Fruit fly (Drosophila melanogaster) whole organism, embryonic: Measurements from ENCODE around the gene CG4658.

ENCODE experiments used
- Abd-B ChIP-seq: fragments of 200-800 bp; sonication (Bioruptor generic); optimal IDR thresholded peaks from 2 replicates; lab custom pipeline; 2018; ENCODE audit warnings: missing biosample characterization, mild to moderate bottlenecking, missing genetic modification characterization, moderate library complexity
- Awh ChIP-seq: fragments of 200-800 bp; sonication (Bioruptor generic); IDR thresholded peaks from 2 replicates; pipeline ENCODE4, ENCODE4 v1.3.6; 2022; ENCODE audit warnings: missing biosample characterization, missing genetic modification characterization
- B-H1 ChIP-seq: fragments of 200-800 bp; sonication (Bioruptor generic); IDR thresholded peaks from 3 replicates; pipeline ENCODE4 v1.3.6; 2022; ENCODE audit warnings: missing biosample characterization, missing genetic modification characterization
- BEAF-32 ChIP-seq: fragments of 200-800 bp; sonication (Bioruptor generic); optimal IDR thresholded peaks from 3 replicates; lab custom pipeline; 2017; ENCODE audit warnings: missing biosample characterization, missing genetic modification characterization, mild to moderate bottlenecking, moderate library complexity, missing genetic modification reagents
- CG10274 ChIP-seq: fragments of 200-800 bp; sonication (Bioruptor generic); optimal IDR thresholded peaks from 3 replicates; lab custom pipeline; 2017; ENCODE audit warnings: missing biosample characterization, mild to moderate bottlenecking, missing genetic modification characterization
- CG10565 ChIP-seq: fragments of 200-800 bp; sonication (Bioruptor generic); optimal IDR thresholded peaks from 3 replicates; lab custom pipeline; 2016; ENCODE audit warnings: missing biosample characterization, mild to moderate bottlenecking, missing genetic modification characterization
- CG10979 ChIP-seq: fragments of 200-800 bp; sonication (Bioruptor generic); optimal IDR thresholded peaks from 2 replicates; lab custom pipeline; 2018; ENCODE audit warnings: missing biosample characterization, mild to moderate bottlenecking, missing genetic modification characterization, moderate library complexity
- CG12659 ChIP-seq: fragments of 200-800 bp; sonication (Bioruptor generic); optimal IDR thresholded peaks from 3 replicates; lab custom pipeline; 2017; ENCODE audit warnings: mild to moderate bottlenecking, missing biosample characterization, missing genetic modification reagents, missing genetic modification characterization
- CG14710 ChIP-seq: fragments of 200-800 bp; sonication (Bioruptor generic); optimal IDR thresholded peaks from 3 replicates; lab custom pipeline; 2019; ENCODE audit warnings: missing biosample characterization, mild to moderate bottlenecking, missing genetic modification characterization, moderate library complexity
- CG16813 ChIP-seq: fragments of 200-800 bp; sonication (Bioruptor generic); IDR thresholded peaks from 3 replicates; pipeline ENCODE4 v1.3.6; 2022; ENCODE audit warnings: missing biosample characterization, missing genetic modification characterization; ENCODE audit not compliant: partially characterized antibody
- CG30431 ChIP-seq: fragments of 200-800 bp; sonication (Bioruptor generic); optimal IDR thresholded peaks from 2 replicates; lab custom pipeline; 2017; ENCODE audit warnings: missing biosample characterization, missing genetic modification characterization
- CG31388 ChIP-seq: fragments of 200-800 bp; sonication (Bioruptor generic); optimal IDR thresholded peaks from 2 replicates; lab custom pipeline; 2016; ENCODE audit warnings: missing biosample characterization, missing genetic modification characterization
- CG3407 ChIP-seq: fragments of 200-800 bp; sonication (Bioruptor generic); optimal IDR thresholded peaks from 2 replicates; lab custom pipeline; 2018; ENCODE audit warnings: missing biosample characterization, mild to moderate bottlenecking, missing genetic modification characterization
- CG4820 ChIP-seq: fragments of 200-800 bp; sonication (Bioruptor generic); optimal IDR thresholded peaks from 3 replicates; lab custom pipeline; 2016; ENCODE audit warnings: missing biosample characterization, missing genetic modification characterization
- CG5180 ChIP-seq: fragments of 200-800 bp; sonication (Bioruptor generic); optimal IDR thresholded peaks from 3 replicates; lab custom pipeline; 2017; ENCODE audit warnings: missing biosample characterization, missing genetic modification characterization, mild to moderate bottlenecking, moderate library complexity, missing genetic modification reagents
- CG6272 ChIP-seq: fragments of 200-800 bp; sonication (Bioruptor generic); IDR thresholded peaks from 2 replicates; pipeline ENCODE4 v1.3.6; 2022; ENCODE audit warnings: missing biosample characterization, missing genetic modification characterization
- CG6689 ChIP-seq: fragments of 200-800 bp; sonication (Bioruptor generic); IDR thresholded peaks from 2 replicates; pipeline ENCODE4 v1.3.6; 2022; ENCODE audit warnings: missing biosample characterization, missing genetic modification characterization
- CG6854 ChIP-seq: fragments of 200-800 bp; sonication (Bioruptor generic); optimal IDR thresholded peaks from 3 replicates; lab custom pipeline; 2017; ENCODE audit warnings: missing biosample characterization, mild to moderate bottlenecking, missing genetic modification characterization
- CG7839 ChIP-seq: fragments of 200-800 bp; sonication (Bioruptor generic); optimal IDR thresholded peaks from 3 replicates; lab custom pipeline; 2018; ENCODE audit warnings: missing biosample characterization, mild to moderate bottlenecking, missing genetic modification characterization, moderate library complexity
- CG8388 ChIP-seq: fragments of 200-800 bp; sonication (Bioruptor generic); optimal IDR thresholded peaks from 2 replicates; lab custom pipeline; 2019; ENCODE audit warnings: missing biosample characterization, mild to moderate bottlenecking, missing genetic modification characterization, moderate library complexity
- CG8478 ChIP-seq: fragments of >200 bp; optimal IDR thresholded peaks from 2 replicates; lab custom pipeline; 2018
- CG9609 ChIP-seq: fragments of 200-800 bp; sonication (Bioruptor generic); optimal IDR thresholded peaks from 3 replicates; lab custom pipeline; 2016; ENCODE audit warnings: missing biosample characterization, missing genetic modification characterization
- Elba2 ChIP-seq: fragments of 200-800 bp; sonication (Bioruptor generic); optimal IDR thresholded peaks from 3 replicates; lab custom pipeline; 2016; ENCODE audit warnings: missing biosample characterization, missing genetic modification characterization
- Ets97D ChIP-seq: fragments of 200-800 bp; sonication (Bioruptor generic); optimal IDR thresholded peaks from 3 replicates; lab custom pipeline; 2016; ENCODE audit warnings: missing biosample characterization, missing genetic modification characterization
- Fer3 ChIP-seq: fragments of 200-800 bp; sonication (Bioruptor generic); optimal IDR thresholded peaks from 2 replicates; lab custom pipeline; 2018; ENCODE audit warnings: missing biosample characterization, mild to moderate bottlenecking, missing genetic modification characterization, moderate library complexity
- HLH3B ChIP-seq: fragments of 200-800 bp; sonication (Bioruptor generic); IDR thresholded peaks from 2 replicates; pipeline ENCODE4 v1.3.6; 2022; ENCODE audit warnings: missing biosample characterization, missing genetic modification characterization
- Jarid2 ChIP-seq: fragments of 200-800 bp; sonication (Bioruptor generic); optimal IDR thresholded peaks from 3 replicates; lab custom pipeline; 2017; ENCODE audit warnings: mild to moderate bottlenecking, missing biosample characterization, missing genetic modification reagents, missing genetic modification characterization
- Lhr ChIP-seq: fragments of 200-800 bp; sonication (Bioruptor generic); optimal IDR thresholded peaks from 3 replicates; lab custom pipeline; 2017; ENCODE audit warnings: mild to moderate bottlenecking, missing biosample characterization, missing genetic modification reagents, missing genetic modification characterization
- Max ChIP-seq: fragments of 200-800 bp; sonication (Bioruptor generic); optimal IDR thresholded peaks from 2 replicates; lab custom pipeline; 2016; ENCODE audit warnings: missing biosample characterization, mild to moderate bottlenecking, missing genetic modification characterization
- Nf-YC ChIP-seq: fragments of 200-800 bp; optimal IDR thresholded peaks from 3 replicates; lab custom pipeline; 2019; ENCODE audit warnings: missing biosample characterization, mild to moderate bottlenecking, missing genetic modification characterization, moderate library complexity
- Trl ChIP-seq, 3 experiments: fragments of >200 bp in 2 of 3; fragments of 200-800 bp in 1 of 3; sonication (Bioruptor generic) in 1 of 3; optimal IDR thresholded peaks; 2 replicates in 1 of 3; 3 replicates in 2 of 3; lab custom pipeline; 2016 to 2017; ENCODE audit warnings: missing biosample characterization in 1 of 3, missing genetic modification characterization in 1 of 3
- bab2 ChIP-seq: fragments of 200-800 bp; sonication (Bioruptor generic); optimal IDR thresholded peaks from 2 replicates; lab custom pipeline; 2016; ENCODE audit warnings: missing biosample characterization, missing genetic modification characterization
- chm ChIP-seq: fragments of 200-800 bp; sonication (Bioruptor generic); IDR thresholded peaks from 2 replicates; pipeline ENCODE4 v1.3.6; 2022; ENCODE audit warnings: missing biosample characterization, missing genetic modification characterization
- ci ChIP-seq: fragments of 200-800 bp; sonication (Bioruptor generic); IDR thresholded peaks from 3 replicates; pipeline ENCODE4 v1.3.6; 2022; ENCODE audit warnings: missing biosample characterization, missing genetic modification characterization
- crol ChIP-seq: fragments of 200-800 bp; sonication (Bioruptor generic); IDR thresholded peaks from 2 replicates; pipeline ENCODE4 v1.3.6; 2022; ENCODE audit warnings: missing biosample characterization, missing genetic modification characterization
- dmrt99B ChIP-seq: fragments of 200-800 bp; sonication (Bioruptor generic); optimal IDR thresholded peaks from 2 replicates; lab custom pipeline; 2018; ENCODE audit warnings: missing biosample characterization, mild to moderate bottlenecking, missing genetic modification characterization, moderate library complexity
- emc ChIP-seq: fragments of 200-800 bp; sonication (Bioruptor generic); optimal IDR thresholded peaks from 2 replicates; lab custom pipeline; 2016; ENCODE audit warnings: missing biosample characterization, missing genetic modification characterization
- gcm2 ChIP-seq: fragments of 200-800 bp; sonication (Bioruptor generic); optimal IDR thresholded peaks from 2 replicates; lab custom pipeline; 2016; ENCODE audit warnings: missing biosample characterization, missing genetic modification characterization
- gem ChIP-seq: fragments of 200-800 bp; sonication (Bioruptor generic); optimal IDR thresholded peaks from 2 replicates; lab custom pipeline; 2019; ENCODE audit warnings: missing biosample characterization, mild to moderate bottlenecking, missing genetic modification characterization, moderate library complexity
- ham ChIP-seq: fragments of 200-800 bp; sonication (Bioruptor generic); IDR thresholded peaks from 2 replicates; pipeline ENCODE4 v1.3.6; 2022; ENCODE audit warnings: missing biosample characterization, missing genetic modification characterization
- klu ChIP-seq: fragments of 200-800 bp; sonication (Bioruptor generic); IDR thresholded peaks from 2 replicates; pipeline ENCODE4 v1.3.6; 2022; ENCODE audit warnings: missing biosample characterization, missing genetic modification characterization
- pho ChIP-seq: fragments of 200-800 bp; sonication (Bioruptor generic); optimal IDR thresholded peaks from 2 replicates; lab custom pipeline; 2016; ENCODE audit warnings: missing biosample characterization, missing genetic modification characterization
- phol ChIP-seq: fragments of 200-800 bp; sonication (Bioruptor generic); optimal IDR thresholded peaks from 3 replicates; lab custom pipeline; 2018; ENCODE audit warnings: missing biosample characterization, mild to moderate bottlenecking, missing genetic modification characterization, moderate library complexity
- sob ChIP-seq: fragments of 200-800 bp; sonication (Bioruptor generic); IDR thresholded peaks from 2 replicates; pipeline ENCODE4 v1.3.6; 2022; ENCODE audit warnings: missing biosample characterization, missing genetic modification characterization
- sug ChIP-seq: fragments of 200-800 bp; optimal IDR thresholded peaks from 2 replicates; lab custom pipeline; 2019; ENCODE audit warnings: missing biosample characterization, mild to moderate bottlenecking, missing genetic modification characterization, moderate library complexity
- toy ChIP-seq: fragments of 200-800 bp; sonication (Bioruptor generic); IDR thresholded peaks from 2 replicates; pipeline ENCODE4 v1.3.6; 2022; ENCODE audit warnings: missing biosample characterization, missing genetic modification characterization
- trh ChIP-seq: fragments of 200-800 bp; sonication (Bioruptor generic); optimal IDR thresholded peaks from 2 replicates; lab custom pipeline; 2016; ENCODE audit warnings: missing biosample characterization, missing genetic modification characterization
- unpg ChIP-seq: fragments of 200-800 bp; sonication (Bioruptor generic); optimal IDR thresholded peaks from 3 replicates; lab custom pipeline; 2018; ENCODE audit warnings: missing biosample characterization, mild to moderate bottlenecking, missing genetic modification characterization, moderate library complexity
- vvl ChIP-seq: fragments of 200-800 bp; sonication (Bioruptor generic); IDR thresholded peaks from 2 replicates; pipeline ENCODE4 v1.3.6; 2022; ENCODE audit warnings: missing biosample characterization, missing genetic modification characterization

Gene CG4658

DNA sequence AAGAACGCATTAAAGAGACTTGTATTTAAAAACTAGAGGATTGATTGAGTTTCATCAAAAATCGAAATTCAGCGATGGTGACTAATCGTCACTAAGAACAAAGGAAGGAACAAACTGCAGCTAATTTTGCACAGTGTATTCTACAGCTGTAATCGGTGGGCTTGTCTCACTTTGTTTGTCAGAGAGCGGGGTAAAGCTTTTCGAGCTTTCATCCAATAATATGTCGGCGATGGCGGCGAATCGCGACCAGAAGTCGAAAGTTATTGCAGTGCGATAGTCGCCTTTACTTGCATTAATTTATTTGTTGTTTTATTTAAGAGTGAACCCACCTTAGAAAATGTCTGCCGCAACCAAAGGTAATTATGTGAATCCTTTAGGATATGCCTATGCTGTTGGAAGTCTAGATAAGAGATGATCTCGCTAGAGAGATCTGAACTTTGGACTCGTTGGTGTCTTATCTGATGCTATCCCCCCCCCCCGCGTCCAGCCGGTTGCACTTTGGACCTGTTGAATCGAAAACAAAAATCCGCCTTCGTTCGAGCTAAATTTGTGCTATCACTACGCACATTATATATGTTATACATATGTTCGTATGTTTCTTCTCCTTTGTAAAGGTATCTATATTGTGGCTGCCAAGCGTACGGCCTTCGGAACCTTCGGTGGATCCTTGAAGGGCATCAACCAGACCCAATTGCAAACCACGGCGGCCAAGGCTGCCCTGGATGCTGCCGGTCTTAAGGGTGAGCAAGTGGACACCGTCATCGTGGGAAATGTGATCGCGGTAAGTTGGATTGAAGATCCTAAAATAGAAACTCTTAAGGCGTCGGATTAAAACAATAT lies 41.7 kb upstream of the CG4658 start, which contains the start of gene yip2 (continued):
- TF ChIP-seq Jarid2 (GFP tag; lab: Kevin White, UChicago) = peak; percentile 48
- TF ChIP-seq BEAF-32 = peak; percentile 2
- peak; percentile 70 for TF ChIP-seq CG12659 (GFP tag; lab: Kevin White, UChicago)
- peak; percentile 67 for TF ChIP-seq Nf-YC
- TF ChIP-seq CG3407 (GFP tag; lab: Kevin White, UChicago) = peak; percentile 37
- TF ChIP-seq phol (tag; lab: Kevin White, UChicago) = peak; percentile 53
- peak; percentile 52 for TF ChIP-seq CG8388 (GFP tag; lab: Kevin White, UChicago)
- no peak; the same call in 2 of the 3 replicates for TF ChIP-seq B-H1
- peak; percentile 69 for TF ChIP-seq unpg (GFP tag; lab: Kevin White, UChicago)
- peak; percentile 65 for TF ChIP-seq HLH3B (GFP tag; lab: Robert Waterston, UW)
- peak; percentile 66 for TF ChIP-seq crol
- TF ChIP-seq gem (tag; lab: Kevin White, UChicago) = peak; percentile 76
- TF ChIP-seq sob = peak; percentile 72; the same call in 1 of the 2 replicates
- no peak for TF ChIP-seq CG14710
- TF ChIP-seq ham (GFP tag; lab: Robert Waterston, UW) = no peak
- peak in 1 of 2 experiments; percentile 18 for TF ChIP-seq Trl (optimal IDR thresholded peaks at IDR 0.05; lab: Kevin White, UChicago)
- TF ChIP-seq Trl (GFP tag; optimal IDR thresholded peaks at IDR 0.05; lab: Kevin White, UChicago) = peak; percentile 59
- TF ChIP-seq Ets97D = peak; percentile 15
- TF ChIP-seq Max = no peak
- no peak for TF ChIP-seq CG30431 (GFP tag; lab: Kevin White, UChicago)
- no peak for TF ChIP-seq CG16813
- no peak for TF ChIP-seq klu (GFP tag; lab: Robert Waterston, UW)
- TF ChIP-seq CG10565 (GFP tag; lab: Kevin White, UChicago) = no peak
- TF ChIP-seq CG10979 (tag; lab: Kevin White, UChicago) = peak; percentile 34
- TF ChIP-seq trh (GFP tag; lab: Kevin White, UChicago) = no peak
- peak; percentile 83 for TF ChIP-seq vvl (GFP tag; lab: Robert Waterston, UW)
- no peak for TF ChIP-seq Lhr (GFP tag; lab: Kevin White, UChicago)
- no peak for TF ChIP-seq CG31388 (GFP tag; lab: Kevin White, UChicago)
- TF ChIP-seq CG7839 = peak; percentile 55
- no peak for TF ChIP-seq CG4820 (GFP tag; lab: Kevin White, UChicago)
- TF ChIP-seq CG5180 = peak; percentile 29
- peak; percentile 95 for TF ChIP-seq sug (tag; lab: Kevin White, UChicago)
- no peak for TF ChIP-seq Abd-B (GFP tag; lab: Kevin White, UChicago)
- TF ChIP-seq dmrt99B = peak; percentile 60
- TF ChIP-seq CG9609 (GFP tag; lab: Kevin White, UChicago) = peak; percentile 39
- peak; percentile 58 for TF ChIP-seq Fer3 (tag; lab: Kevin White, UChicago)
- no peak for TF ChIP-seq CG10274 (GFP tag; lab: Kevin White, UChicago)
- no peak for TF ChIP-seq Elba2 (GFP tag; lab: Kevin White, UChicago)
- 0 out of 2 replicates have a peak, but pooled peaks have one; percentile 43 for TF ChIP-seq Awh (GFP tag; lab: Robert Waterston, UW)
- TF ChIP-seq CG6854 (GFP tag; lab: Kevin White, UChicago) = peak; percentile 57
- no peak for TF ChIP-seq gcm2 (GFP tag; lab: Kevin White, UChicago)
- TF ChIP-seq toy (GFP tag; lab: Robert Waterston, UW) = no peak
- peak; percentile 49 for TF ChIP-seq CG6689 (GFP tag; lab: Robert Waterston, UW)
- no peak for TF ChIP-seq CG8478 (lab: Kevin White, UChicago)
- TF ChIP-seq ci = peak; percentile 93
- peak; percentile 58 for TF ChIP-seq pho
- TF ChIP-seq CG6272 (GFP tag; lab: Robert Waterston, UW) = no peak
- peak; percentile 64; the same call in 1 of the 2 replicates for TF ChIP-seq chm
- no peak for TF ChIP-seq emc (GFP tag; lab: Kevin White, UChicago)
- peak; percentile 61 for TF ChIP-seq bab2 (GFP tag; lab: Kevin White, UChicago)
